Fruit fly (Drosophila melanogaster): ENCODE data around the gene crn.

Gene crn

dm6 chrX:2298708-2299370, 49.1 kb upstream of the crn start (continued):
- peak; percentile 48 for TF ChIP-seq CG3847 (GFP tag; IDR thresholded peaks at IDR 0.05)
- peak; percentile 62 for TF ChIP-seq CG7745 (tag; optimal IDR thresholded peaks at IDR 0.05)
- TF ChIP-seq zen2 (GFP tag; IDR thresholded peaks at IDR 0.05; ENCODE audit: partially characterized antibody), result no peak
- peak; percentile 77 for TF ChIP-seq CG2875 (GFP tag; optimal IDR thresholded peaks at IDR 0.05)
- peak; percentile 72 for TF ChIP-seq Ada2b (GFP tag; IDR thresholded peaks at IDR 0.05)
- peak; percentile 69 for TF ChIP-seq Deaf1 (tag; optimal IDR thresholded peaks at IDR 0.05)
- peak; percentile 88 for TF ChIP-seq so (GFP tag; IDR thresholded peaks at IDR 0.05)
- no peak for TF ChIP-seq ash1 (GFP tag; optimal IDR thresholded peaks at IDR 0.05)
- TF ChIP-seq Mrtf (GFP tag; IDR thresholded peaks at IDR 0.05), result peak; percentile 60; the same call in 2 of the 3 replicates
- peak; percentile 60 for TF ChIP-seq CG1233 (GFP tag; optimal IDR thresholded peaks at IDR 0.05)
- TF ChIP-seq hkb (optimal IDR thresholded peaks at IDR 0.05), result no peak
- peak; percentile 87 for TF ChIP-seq hkb (GFP tag; IDR thresholded peaks at IDR 0.05)
- peak; percentile 72 for TF ChIP-seq jumu (GFP tag; optimal IDR thresholded peaks at IDR 0.05)
- TF ChIP-seq PHDP (tag; optimal IDR thresholded peaks at IDR 0.05), result peak; percentile 80
- peak; percentile 83 for TF ChIP-seq CG32767 (GFP tag; IDR thresholded peaks at IDR 0.05)
- peak; percentile 11 for TF ChIP-seq CG31388 (GFP tag; optimal IDR thresholded peaks at IDR 0.05)
- peak; percentile 95 for TF ChIP-seq dmrt11E (tag; optimal IDR thresholded peaks at IDR 0.05)
- TF ChIP-seq Poxn (GFP tag; IDR thresholded peaks at IDR 0.05), result no peak
- peak; percentile 10 for TF ChIP-seq Dip3 (GFP tag; optimal IDR thresholded peaks at IDR 0.05)
- TF ChIP-seq Taf1 (GFP tag; IDR thresholded peaks at IDR 0.05), result no peak
- peak; percentile 70 for TF ChIP-seq CG8944 (GFP tag; optimal IDR thresholded peaks at IDR 0.05)
- no peak for TF ChIP-seq fru (optimal IDR thresholded peaks at IDR 0.05)
- TF ChIP-seq dmrt99B (tag; optimal IDR thresholded peaks at IDR 0.05), result peak; percentile 87
- peak; percentile 5 for TF ChIP-seq YL-1 (GFP tag; optimal IDR thresholded peaks at IDR 0.05)
- peak; percentile 69 for TF ChIP-seq odd (GFP tag; optimal IDR thresholded peaks at IDR 0.05)
- no peak for TF ChIP-seq Hey (tag; optimal IDR thresholded peaks at IDR 0.05)
- no peak for TF ChIP-seq Hmx (GFP tag; optimal IDR thresholded peaks at IDR 0.05)
- peak; percentile 51; the same call in 1 of the 2 replicates for TF ChIP-seq ssp (GFP tag; IDR thresholded peaks at IDR 0.05)
- TF ChIP-seq CG12942 (GFP tag; optimal IDR thresholded peaks at IDR 0.05), result peak; percentile 71
- peak; percentile 69 for TF ChIP-seq CG7987 (GFP tag; optimal IDR thresholded peaks at IDR 0.05)
- peak; percentile 3 for TF ChIP-seq CG8281 (tag; optimal IDR thresholded peaks at IDR 0.05)
- peak; percentile 70 for TF ChIP-seq CG13775 (GFP tag; optimal IDR thresholded peaks at IDR 0.05)
- TF ChIP-seq BtbVII (GFP tag; optimal IDR thresholded peaks at IDR 0.05), result peak; percentile 15
- peak; percentile 90 for TF ChIP-seq CG6689 (GFP tag; IDR thresholded peaks at IDR 0.05)
- peak; percentile 19 for TF ChIP-seq CG9817 (tag; optimal IDR thresholded peaks at IDR 0.05)
- no peak for TF ChIP-seq ftz-f1 (GFP tag; optimal IDR thresholded peaks at IDR 0.05)
- no peak for TF ChIP-seq Dbx (GFP tag; IDR thresholded peaks at IDR 0.05)
- TF ChIP-seq CG10147 (GFP tag; optimal IDR thresholded peaks at IDR 0.05), result peak; percentile 14
- no peak for TF ChIP-seq CG2129 (GFP tag; IDR thresholded peaks at IDR 0.05; ENCODE audit: partially characterized antibody)
- peak; percentile 74 for TF ChIP-seq CG10654 (GFP tag; optimal IDR thresholded peaks at IDR 0.05)
- no peak for TF ChIP-seq usp (GFP tag; optimal IDR thresholded peaks at IDR 0.05)
- peak; percentile 82 for TF ChIP-seq Ssrp (tag; optimal IDR thresholded peaks at IDR 0.05)
- peak; percentile 81 for TF ChIP-seq D19A (tag; optimal IDR thresholded peaks at IDR 0.05)
- no peak for TF ChIP-seq Hand (GFP tag; optimal IDR thresholded peaks at IDR 0.05)
- TF ChIP-seq bab2 (GFP tag; optimal IDR thresholded peaks at IDR 0.05), result peak; percentile 70
- no peak for TF ChIP-seq Adf1 (GFP tag; IDR thresholded peaks at IDR 0.05)
- TF ChIP-seq gfzf (GFP tag; optimal IDR thresholded peaks at IDR 0.05), result no peak
- peak; percentile 78 for TF ChIP-seq Asciz (GFP tag; optimal IDR thresholded peaks at IDR 0.05)
- TF ChIP-seq gt (GFP tag; IDR thresholded peaks at IDR 0.05), result peak; percentile 74
- TF ChIP-seq CG18262 (tag; optimal IDR thresholded peaks at IDR 0.05), result peak; percentile 93
- no peak for TF ChIP-seq insv (GFP tag; optimal IDR thresholded peaks at IDR 0.05)
